Worm (Caenorhabditis elegans) whole organism, L1 larva: ENCODE measurements around the gene F42G2.7.

ENCODE experiments used
- alr-1 ChIP-seq: fragments of 200-800 bp; sonication (Bioruptor generic); optimal IDR thresholded peaks from 2 replicates; lab custom pipeline; 2018; ENCODE audit warnings: borderline replicate concordance, mild to moderate bottlenecking, missing genetic modification characterization, missing compliant biosample characterization
- dpl-1 ChIP-seq, 3 experiments: fragments of 150-350 bp in 2 of 3; sonication (generic microtip) in 1 of 3; optimal IDR thresholded peaks; 2 replicates each; lab custom pipeline; 2014 to 2017; ENCODE audit warnings: missing biosample characterization in 3 of 3, missing genetic modification characterization in 3 of 3, missing genetic modification reagents in 3 of 3
- elt-3 ChIP-seq, 6 experiments: fragments of 150-350 bp in 1 of 6; sonication (generic microtip); optimal IDR thresholded peaks; 2 replicates each; lab custom pipeline; 2017 to 2018; ENCODE audit warnings: missing biosample characterization in 6 of 6, missing genetic modification characterization in 6 of 6, inconsistent platforms in 1 of 6
- irx-1 ChIP-seq: sonication (generic microtip); optimal IDR thresholded peaks from 2 replicates; lab custom pipeline; 2016; ENCODE audit warnings: missing genetic modification characterization, missing compliant biosample characterization
- lin-39 ChIP-seq: fragments of 150-350 bp; optimal IDR thresholded peaks from 2 replicates; lab custom pipeline; 2014; ENCODE audit warnings: missing biosample characterization, missing genetic modification reagents, missing genetic modification characterization
- nhr-12 ChIP-seq: sonication (generic microtip); optimal IDR thresholded peaks from 2 replicates; lab custom pipeline; 2017; ENCODE audit warnings: missing biosample characterization, missing genetic modification characterization
- pag-3 ChIP-seq: sonication (generic microtip); optimal IDR thresholded peaks from 2 replicates; lab custom pipeline; 2017; ENCODE audit warnings: missing genetic modification characterization, mild to moderate bottlenecking, missing compliant biosample characterization, antibody characterized with exemption, borderline replicate concordance; ENCODE audit not compliant: insufficient read depth

- TF ChIP-seq nhr-12 (tag; lab: Kevin White, UChicago), result no peak
- TF ChIP-seq dpl-1 (GFP tag; optimal IDR thresholded peaks at IDR 0.05; lab: Kevin White, UChicago), result no peak
- TF ChIP-seq pag-3 (tag; lab: Kevin White, UChicago), result no peak
- TF ChIP-seq irx-1 (tag; lab: Kevin White, UChicago), result no peak
- no peak for TF ChIP-seq alr-1 (tag; lab: Kevin White, UChicago)
- TF ChIP-seq lin-39 (tag; lab: Kevin White, UChicago), result no peak
- TF ChIP-seq elt-3 (tag; optimal IDR thresholded peaks at IDR 0.05; lab: Kevin White, UChicago), result no peak
These were observed 6.9 kb upstream of the F42G2.7 start for ce11 chrII:2411093-2411492.
